Worm (Caenorhabditis elegans) whole organism, young adult: ENCODE measurements around the gene flp-9.

Source experiments
- B0019.2 ChIP-seq: fragments of 200-800 bp; sonication (Bioruptor generic); conservative IDR thresholded peaks from 2 replicates; pipeline ENCODE4 v1.3.6; 2022; ENCODE audit warnings: missing genetic modification reagents, missing genetic modification characterization, missing compliant biosample characterization
- B0035.1 ChIP-seq: sonication (generic microtip); optimal IDR thresholded peaks from 2 replicates; lab custom pipeline; 2016; ENCODE audit warnings: missing genetic modification characterization, mild to moderate bottlenecking, missing compliant biosample characterization, missing genotype, missing genetic modification reagents
- B0261.1 ChIP-seq: sonication (generic microtip); optimal IDR thresholded peaks from 2 replicates; lab custom pipeline; 2016; ENCODE audit warnings: mild to moderate bottlenecking, missing genetic modification characterization, moderate library complexity, missing compliant biosample characterization
- B0336.3 ChIP-seq: fragments of 200-800 bp; sonication (Bioruptor generic); IDR thresholded peaks from 2 replicates; pipeline ENCODE4 v1.3.6; 2022; ENCODE audit warnings: missing genetic modification characterization, missing compliant biosample characterization
- F10E7.11 ChIP-seq: sonication (generic microtip); optimal IDR thresholded peaks from 2 replicates; lab custom pipeline; 2017; ENCODE audit warnings: mild to moderate bottlenecking, missing genetic modification characterization, moderate library complexity, missing compliant biosample characterization
- F33H1.4 ChIP-seq: fragments of 200-800 bp; sonication (Bioruptor generic); IDR thresholded peaks from 2 replicates; pipeline ENCODE4 v1.3.6; 2022; ENCODE audit warnings: missing genetic modification reagents, missing genetic modification characterization, missing compliant biosample characterization
- F49E8.2 ChIP-seq: sonication (generic microtip); optimal IDR thresholded peaks from 3 replicates; lab custom pipeline; 2017; ENCODE audit warnings: missing genetic modification characterization, mild to moderate bottlenecking, missing compliant biosample characterization, antibody characterized with exemption, moderate library complexity; ENCODE audit not compliant: insufficient read depth
- F52B5.7 ChIP-seq: sonication (generic microtip); optimal IDR thresholded peaks from 2 replicates; lab custom pipeline; 2016; ENCODE audit warnings: mild to moderate bottlenecking, missing genetic modification characterization, missing compliant biosample characterization
- F55B11.4 ChIP-seq: sonication (generic microtip); optimal IDR thresholded peaks from 2 replicates; lab custom pipeline; 2016; ENCODE audit warnings: missing compliant biosample characterization, missing genetic modification characterization, borderline replicate concordance; ENCODE audit not compliant: insufficient read depth
- K11D2.4 ChIP-seq: fragments of 200-800 bp; sonication (Bioruptor generic); IDR thresholded peaks from 2 replicates; pipeline ENCODE4 v1.3.6; 2022; ENCODE audit warnings: missing genetic modification reagents, missing genetic modification characterization, missing compliant biosample characterization
- T07F8.4 ChIP-seq: sonication (generic microtip); optimal IDR thresholded peaks from 2 replicates; lab custom pipeline; 2016; ENCODE audit warnings: mild to moderate bottlenecking, missing genetic modification characterization, moderate library complexity, missing compliant biosample characterization
- Y53F4B.3 ChIP-seq: fragments of 200-800 bp; sonication (Bioruptor generic); IDR thresholded peaks from 2 replicates; pipeline ENCODE4 v1.3.6; 2022; ENCODE audit warnings: missing genetic modification reagents, missing genetic modification characterization, missing compliant biosample characterization
- Y79H2A.3 ChIP-seq: fragments of 200-800 bp; sonication (Bioruptor generic); conservative IDR thresholded peaks from 2 replicates; pipeline ENCODE4 v1.3.6; 2022; ENCODE audit warnings: missing genetic modification reagents, missing genetic modification characterization, missing compliant biosample characterization
- Y95B8A.8 ChIP-seq: fragments of 200-800 bp; sonication (Bioruptor generic); IDR thresholded peaks from 2 replicates; pipeline ENCODE4 v1.3.6; 2022; ENCODE audit warnings: missing genetic modification reagents, missing genetic modification characterization, missing compliant biosample characterization
- akir-1 ChIP-seq: fragments of 200-800 bp; sonication (Bioruptor generic); optimal IDR thresholded peaks from 2 replicates; lab custom pipeline; 2018; ENCODE audit warnings: mild to moderate bottlenecking, missing genetic modification characterization, moderate library complexity, missing compliant biosample characterization
- aptf-2 ChIP-seq: fragments of 200-800 bp; sonication (Bioruptor generic); conservative IDR thresholded peaks from 2 replicates; pipeline ENCODE4 v1.3.6; 2022; ENCODE audit warnings: missing genetic modification reagents, missing genetic modification characterization, missing compliant biosample characterization
- athp-1 ChIP-seq: sonication (generic microtip); optimal IDR thresholded peaks from 2 replicates; lab custom pipeline; 2017; ENCODE audit warnings: mild to moderate bottlenecking, missing genetic modification characterization, missing compliant biosample characterization
- attf-5 ChIP-seq: fragments of 200-800 bp; sonication (Bioruptor generic); optimal IDR thresholded peaks from 2 replicates; lab custom pipeline; 2018; ENCODE audit warnings: mild to moderate bottlenecking, missing genetic modification characterization, missing compliant biosample characterization
- attf-6 ChIP-seq: fragments of 200-800 bp; sonication (Bioruptor generic); IDR thresholded peaks from 2 replicates; pipeline ENCODE4 v1.3.6; 2022; ENCODE audit warnings: missing genetic modification reagents, missing genetic modification characterization, missing compliant biosample characterization
- ceh-27 ChIP-seq: fragments of 200-800 bp; sonication (Bioruptor generic); optimal IDR thresholded peaks from 2 replicates; lab custom pipeline; 2018; ENCODE audit warnings: mild to moderate bottlenecking, missing genetic modification characterization, moderate library complexity, missing compliant biosample characterization
- ceh-58 ChIP-seq: fragments of 200-800 bp; sonication (Bioruptor generic); IDR thresholded peaks from 2 replicates; pipeline ENCODE4 v1.3.6; 2022; ENCODE audit warnings: missing genetic modification characterization, missing compliant biosample characterization
- ceh-91 ChIP-seq: fragments of 200-800 bp; sonication (Bioruptor generic); IDR thresholded peaks from 2 replicates; pipeline ENCODE4 v1.3.6; 2022; ENCODE audit warnings: missing genetic modification reagents, missing genetic modification characterization, missing compliant biosample characterization
- chd-7 ChIP-seq: sonication (generic microtip); optimal IDR thresholded peaks from 2 replicates; lab custom pipeline; 2016; ENCODE audit warnings: mild to moderate bottlenecking, missing genetic modification characterization, moderate library complexity, missing compliant biosample characterization
- ekl-4 ChIP-seq: fragments of 200-800 bp; sonication (Bioruptor generic); IDR thresholded peaks from 2 replicates; pipeline ENCODE4 v1.3.6; 2022; ENCODE audit warnings: missing genetic modification reagents, missing genetic modification characterization, missing compliant biosample characterization
- him-1 ChIP-seq: sonication (generic microtip); optimal IDR thresholded peaks from 2 replicates; lab custom pipeline; 2016; ENCODE audit warnings: missing genotype, missing genetic modification reagents, missing genetic modification characterization, missing compliant biosample characterization
- hlh-12 ChIP-seq: sonication (generic microtip); optimal IDR thresholded peaks from 2 replicates; lab custom pipeline; 2016; ENCODE audit warnings: missing genetic modification characterization, missing compliant biosample characterization
- hmg-1.2 ChIP-seq: fragments of 200-800 bp; sonication (Bioruptor generic); IDR thresholded peaks from 2 replicates; pipeline ENCODE4 v1.3.6; 2022; ENCODE audit warnings: missing genetic modification reagents, missing genetic modification characterization, missing compliant biosample characterization
- hmg-20 ChIP-seq: fragments of 200-800 bp; sonication (Bioruptor generic); IDR thresholded peaks from 2 replicates; pipeline ENCODE4 v1.3.6; 2022; ENCODE audit warnings: missing genetic modification reagents, missing genetic modification characterization, missing compliant biosample characterization
- hsf-1 ChIP-seq: fragments of 200-800 bp; sonication (Bioruptor generic); IDR thresholded peaks from 2 replicates; pipeline ENCODE4 v1.3.6; 2022; ENCODE audit warnings: missing genetic modification reagents, missing genetic modification characterization, missing compliant biosample characterization
- let-526 ChIP-seq: fragments of 200-800 bp; sonication (Bioruptor generic); IDR thresholded peaks from 2 replicates; pipeline ENCODE4 v1.3.6; 2022; ENCODE audit warnings: missing genetic modification reagents, missing genetic modification characterization, missing compliant biosample characterization
- lin-35 ChIP-seq, 3 experiments: fragments of 150-350 bp in 2 of 3; sonication (generic microtip) in 1 of 3; optimal IDR thresholded peaks; 2 replicates each; lab custom pipeline; 2014 to 2018; ENCODE audit warnings: missing biosample characterization in 3 of 3, missing genetic modification characterization in 3 of 3, missing genetic modification reagents in 3 of 3
- lir-1 ChIP-seq: fragments of 200-800 bp; sonication (Bioruptor generic); conservative IDR thresholded peaks from 2 replicates; pipeline ENCODE4 v1.3.6; 2022; ENCODE audit warnings: missing genetic modification reagents, missing genetic modification characterization, missing compliant biosample characterization
- lsl-1 ChIP-seq: fragments of 200-800 bp; sonication (Bioruptor generic); optimal IDR thresholded peaks from 2 replicates; lab custom pipeline; 2018; ENCODE audit warnings: mild to moderate bottlenecking, missing genetic modification characterization, moderate library complexity, missing compliant biosample characterization
- madf-10 ChIP-seq: sonication (generic microtip); optimal IDR thresholded peaks from 2 replicates; lab custom pipeline; 2016; ENCODE audit warnings: mild to moderate bottlenecking, missing genetic modification characterization, missing compliant biosample characterization
- mcd-1 ChIP-seq: fragments of 200-800 bp; sonication (Bioruptor generic); IDR thresholded peaks from 2 replicates; pipeline ENCODE4 v1.3.6; 2022; ENCODE audit warnings: missing genetic modification reagents, missing genetic modification characterization, missing compliant biosample characterization
- mes-4 ChIP-seq: sonication (generic microtip); optimal IDR thresholded peaks from 2 replicates; lab custom pipeline; 2016; ENCODE audit warnings: missing genotype, missing genetic modification characterization, missing compliant biosample characterization
- nhr-179 ChIP-seq: sonication (generic microtip); optimal IDR thresholded peaks from 2 replicates; lab custom pipeline; 2016; ENCODE audit warnings: mild to moderate bottlenecking, missing genetic modification characterization, missing compliant biosample characterization
- nhr-80 ChIP-seq: sonication (generic microtip); optimal IDR thresholded peaks from 2 replicates; lab custom pipeline; 2016; ENCODE audit warnings: missing genetic modification characterization, missing compliant biosample characterization
- pbrm-1 ChIP-seq: fragments of 200-800 bp; sonication (Bioruptor generic); IDR thresholded peaks from 2 replicates; pipeline ENCODE4 v1.3.6; 2022; ENCODE audit warnings: missing genetic modification reagents, missing genetic modification characterization, missing compliant biosample characterization
- pha-4 ChIP-seq: fragments of 150-350 bp; sonication (generic microtip); optimal IDR thresholded peaks from 2 replicates; lab custom pipeline; 2014; ENCODE audit warnings: missing biosample characterization, missing genetic modification reagents, missing genetic modification characterization
- rcor-1 ChIP-seq: fragments of 200-800 bp; sonication (Bioruptor generic); IDR thresholded peaks from 2 replicates; pipeline ENCODE4 v1.3.6; 2022; ENCODE audit warnings: missing genetic modification reagents, missing genetic modification characterization, missing compliant biosample characterization
- rec-8 ChIP-seq, 2 experiments: sonication (generic microtip); optimal IDR thresholded peaks; 2 replicates each; lab custom pipeline; 2016; ENCODE audit warnings: mild to moderate bottlenecking in 2 of 2, missing genetic modification characterization in 2 of 2, missing genetic modification reagents in 2 of 2, missing genotype in 2 of 2, missing biosample characterization in 1 of 2, missing compliant biosample characterization in 1 of 2, moderate library complexity in 1 of 2
- sdz-38 ChIP-seq: sonication (generic microtip); optimal IDR thresholded peaks from 2 replicates; lab custom pipeline; 2016; ENCODE audit warnings: missing genotype, missing genetic modification characterization, missing compliant biosample characterization
- snpc-1.1 ChIP-seq: sonication (generic microtip); optimal IDR thresholded peaks from 2 replicates; lab custom pipeline; 2017; ENCODE audit warnings: missing genetic modification characterization, mild to moderate bottlenecking, missing compliant biosample characterization, antibody characterized with exemption, moderate library complexity, missing genotype, missing genetic modification reagents; ENCODE audit not compliant: insufficient read depth
- snpc-3.4 ChIP-seq: sonication (generic microtip); optimal IDR thresholded peaks from 2 replicates; lab custom pipeline; 2017; ENCODE audit warnings: missing genetic modification characterization, mild to moderate bottlenecking, missing compliant biosample characterization, antibody characterized with exemption, moderate library complexity, missing genotype, missing genetic modification reagents
- sptf-2 ChIP-seq: fragments of 200-800 bp; sonication (Bioruptor generic); optimal IDR thresholded peaks from 2 replicates; lab custom pipeline; 2018; ENCODE audit warnings: mild to moderate bottlenecking, missing genetic modification characterization, missing compliant biosample characterization
- tbp1 ChIP-seq: fragments of 200-800 bp; sonication (Bioruptor generic); optimal IDR thresholded peaks from 2 replicates; lab custom pipeline; 2018; ENCODE audit warnings: mild to moderate bottlenecking, missing genetic modification characterization, missing compliant biosample characterization
- xnd-1 ChIP-seq: sonication (generic microtip); optimal IDR thresholded peaks from 2 replicates; lab custom pipeline; 2016; ENCODE audit warnings: missing genotype, missing genetic modification reagents, missing genetic modification characterization, missing compliant biosample characterization
- zfh-2 ChIP-seq: fragments of 200-800 bp; sonication (Bioruptor generic); conservative IDR thresholded peaks from 2 replicates; pipeline ENCODE4 v1.3.6; 2022; ENCODE audit warnings: missing genetic modification reagents, missing genetic modification characterization, missing compliant biosample characterization

The flp-9 gene

ce11 chrIV:12785988-12786387, 28.6 kb upstream of the flp-9 start:
- peak; percentile 64 for TF ChIP-seq rcor-1 (GFP tag; lab: Robert Waterston, UW)
- no peak for TF ChIP-seq ceh-58 (GFP tag; lab: Robert Waterston, UW)
- TF ChIP-seq lin-35 (GFP tag; optimal IDR thresholded peaks at IDR 0.05; lab: Kevin White, UChicago) = no peak
- no peak for TF ChIP-seq let-526 (GFP tag; lab: Robert Waterston, UW)
- TF ChIP-seq hmg-20 (GFP tag; lab: Robert Waterston, UW) = no peak
- TF ChIP-seq pha-4 (tag; lab: Kevin White, UChicago) = no peak
- TF ChIP-seq T07F8.4 (tag; lab: Kevin White, UChicago) = no peak
- no peak for TF ChIP-seq B0035.1 (tag; lab: Kevin White, UChicago)
- TF ChIP-seq snpc-1.1 = peak; percentile 95
- peak; percentile 98 for TF ChIP-seq hmg-1.2
- no peak for TF ChIP-seq B0261.1 (tag; lab: Kevin White, UChicago)
- peak; percentile 88 for TF ChIP-seq hsf-1 (GFP tag; lab: Robert Waterston, UW)
- peak; percentile 91 for TF ChIP-seq pbrm-1 (GFP tag; lab: Robert Waterston, UW)
- peak; percentile 75 for TF ChIP-seq tbp1
- TF ChIP-seq mes-4 = no peak
- no peak for TF ChIP-seq Y79H2A.3
- no peak for TF ChIP-seq xnd-1 (tag; lab: Kevin White, UChicago)
- TF ChIP-seq aptf-2 (GFP tag; lab: Robert Waterston, UW) = no peak
- TF ChIP-seq attf-5 (GFP tag; lab: Kevin White, UChicago) = no peak
- no peak for TF ChIP-seq Y53F4B.3 (GFP tag; lab: Robert Waterston, UW)
- no peak for TF ChIP-seq nhr-80 (tag; lab: Kevin White, UChicago)
- peak; percentile 65 for TF ChIP-seq snpc-3.4 (tag; lab: Kevin White, UChicago)
- no peak for TF ChIP-seq athp-1
- no peak for TF ChIP-seq akir-1 (GFP tag; lab: Kevin White, UChicago)
- peak; percentile 94 for TF ChIP-seq attf-6
- TF ChIP-seq nhr-179 (tag; lab: Kevin White, UChicago) = no peak
- TF ChIP-seq sdz-38 = no peak
- TF ChIP-seq mcd-1 = peak; percentile 49; the same call in 1 of the 2 replicates
- peak; percentile 66; the same call in 1 of the 2 replicates for TF ChIP-seq B0336.3 (GFP tag; lab: Robert Waterston, UW)
- TF ChIP-seq sptf-2 (GFP tag; lab: Kevin White, UChicago) = no peak
- TF ChIP-seq F52B5.7 = no peak
- no peak; the same call in 1 of the 2 replicates for TF ChIP-seq ekl-4
- TF ChIP-seq ceh-91 = no peak
- peak; percentile 46 for TF ChIP-seq him-1
- TF ChIP-seq F49E8.2 (tag; lab: Kevin White, UChicago) = peak; percentile 58
- no peak for TF ChIP-seq K11D2.4 (GFP tag; lab: Robert Waterston, UW)
- TF ChIP-seq F55B11.4 (tag; lab: Kevin White, UChicago) = no peak
- no peak for TF ChIP-seq rec-8 (tag; optimal IDR thresholded peaks at IDR 0.05; lab: Kevin White, UChicago)
- TF ChIP-seq chd-7 (tag; lab: Kevin White, UChicago) = no peak
- TF ChIP-seq F10E7.11 (tag; lab: Kevin White, UChicago) = no peak
- TF ChIP-seq lir-1 (GFP tag; lab: Robert Waterston, UW) = no peak
- no peak for TF ChIP-seq zfh-2 (GFP tag; lab: Robert Waterston, UW)
- TF ChIP-seq hlh-12 (tag; lab: Kevin White, UChicago) = no peak
- TF ChIP-seq F33H1.4 (GFP tag; lab: Robert Waterston, UW) = peak; percentile 42
- TF ChIP-seq lsl-1 (GFP tag; lab: Kevin White, UChicago) = peak; percentile 60
- no peak for TF ChIP-seq Y95B8A.8 (GFP tag; lab: Robert Waterston, UW)
- TF ChIP-seq madf-10 = no peak
- no peak for TF ChIP-seq B0019.2
- TF ChIP-seq ceh-27 (GFP tag; lab: Kevin White, UChicago) = no peak
